Fruit fly (Drosophila melanogaster) whole organism, embryonic: Measurements from ENCODE around the gene Vps53.

Experiments
- BEAF-32 ChIP-seq: fragments of 200-800 bp; sonication (Bioruptor generic); optimal IDR thresholded peaks from 3 replicates; lab custom pipeline; 2017; ENCODE audit warnings: missing biosample characterization, missing genetic modification characterization, mild to moderate bottlenecking, moderate library complexity, missing genetic modification reagents
- CG14710 ChIP-seq: fragments of 200-800 bp; sonication (Bioruptor generic); optimal IDR thresholded peaks from 3 replicates; lab custom pipeline; 2019; ENCODE audit warnings: missing biosample characterization, mild to moderate bottlenecking, missing genetic modification characterization, moderate library complexity
- CG1602 ChIP-seq: fragments of 200-800 bp; sonication (Bioruptor generic); optimal IDR thresholded peaks from 3 replicates; lab custom pipeline; 2016; ENCODE audit warnings: missing biosample characterization, missing genetic modification characterization
- CG17359 ChIP-seq: fragments of 200-800 bp; sonication (Bioruptor generic); optimal IDR thresholded peaks from 3 replicates; lab custom pipeline; 2018; ENCODE audit warnings: missing biosample characterization, mild to moderate bottlenecking, missing genetic modification characterization, moderate library complexity
- CG18619 ChIP-seq: fragments of 200-800 bp; sonication (Bioruptor generic); optimal IDR thresholded peaks from 3 replicates; lab custom pipeline; 2017; ENCODE audit warnings: missing biosample characterization, mild to moderate bottlenecking, missing genetic modification characterization
- CG2129 ChIP-seq: fragments of 200-800 bp; sonication (Bioruptor generic); IDR thresholded peaks from 2 replicates; pipeline ENCODE4 v1.3.6; 2022; ENCODE audit warnings: missing biosample characterization, missing genetic modification characterization; ENCODE audit not compliant: partially characterized antibody
- CG30431 ChIP-seq: fragments of 200-800 bp; sonication (Bioruptor generic); optimal IDR thresholded peaks from 2 replicates; lab custom pipeline; 2017; ENCODE audit warnings: missing biosample characterization, missing genetic modification characterization
- CG34376 ChIP-seq: fragments of 200-800 bp; sonication (Bioruptor generic); optimal IDR thresholded peaks from 2 replicates; lab custom pipeline; 2018; ENCODE audit warnings: missing biosample characterization, mild to moderate bottlenecking, missing genetic modification characterization
- CG34422 ChIP-seq: fragments of 200-800 bp; sonication (Bioruptor generic); IDR thresholded peaks from 3 replicates; pipeline ENCODE4 v1.3.6; 2022; ENCODE audit warnings: missing biosample characterization, missing genetic modification characterization
- CG6791 ChIP-seq: fragments of 200-800 bp; sonication (Bioruptor generic); IDR thresholded peaks from 3 replicates; pipeline ENCODE4 v1.3.6; 2022; ENCODE audit warnings: missing biosample characterization, missing genetic modification characterization; ENCODE audit not compliant: partially characterized antibody
- CG7839 ChIP-seq: fragments of 200-800 bp; sonication (Bioruptor generic); optimal IDR thresholded peaks from 3 replicates; lab custom pipeline; 2018; ENCODE audit warnings: missing biosample characterization, mild to moderate bottlenecking, missing genetic modification characterization, moderate library complexity
- CG8388 ChIP-seq: fragments of 200-800 bp; sonication (Bioruptor generic); optimal IDR thresholded peaks from 2 replicates; lab custom pipeline; 2019; ENCODE audit warnings: missing biosample characterization, mild to moderate bottlenecking, missing genetic modification characterization, moderate library complexity
- CG8478 ChIP-seq: fragments of >200 bp; optimal IDR thresholded peaks from 2 replicates; lab custom pipeline; 2018
- CkIIα-i1 ChIP-seq: fragments of 200-800 bp; sonication (Bioruptor generic); IDR thresholded peaks from 2 replicates; pipeline ENCODE4 v1.3.6; 2022; ENCODE audit warnings: missing biosample characterization, missing genetic modification characterization
- CoRest ChIP-seq: fragments of 200-800 bp; sonication (Bioruptor generic); optimal IDR thresholded peaks from 3 replicates; lab custom pipeline; 2018; ENCODE audit warnings: missing biosample characterization, mild to moderate bottlenecking, missing genetic modification characterization, moderate library complexity
- Deaf1 ChIP-seq: fragments of 200-800 bp; optimal IDR thresholded peaks from 3 replicates; lab custom pipeline; 2019; ENCODE audit warnings: missing biosample characterization, mild to moderate bottlenecking, missing genetic modification characterization, moderate library complexity
- Dref ChIP-seq: fragments of 200-800 bp; sonication (Bioruptor generic); IDR thresholded peaks from 2 replicates; pipeline ENCODE4 v1.3.6; 2022; ENCODE audit warnings: missing biosample characterization, missing genetic modification characterization
- E2f1 ChIP-seq: fragments of 200-800 bp; sonication (Bioruptor generic); IDR thresholded peaks from 2 replicates; pipeline ENCODE4 v1.3.6; 2022; ENCODE audit warnings: missing biosample characterization, missing genetic modification characterization
- E2f2 ChIP-seq: fragments of 200-800 bp; sonication (Bioruptor generic); IDR thresholded peaks from 2 replicates; pipeline ENCODE4 v1.3.6; 2022; ENCODE audit warnings: missing biosample characterization, missing genetic modification characterization
- HLH4C ChIP-seq: fragments of 200-800 bp; sonication (Bioruptor generic); IDR thresholded peaks from 3 replicates; pipeline ENCODE4 v1.3.6; 2022; ENCODE audit warnings: missing biosample characterization, missing genetic modification characterization; ENCODE audit not compliant: partially characterized antibody
- HmgZ ChIP-seq: fragments of 200-800 bp; sonication (Bioruptor generic); optimal IDR thresholded peaks from 2 replicates; lab custom pipeline; 2018; ENCODE audit warnings: missing biosample characterization, mild to moderate bottlenecking, missing genetic modification characterization
- Lpt ChIP-seq: fragments of >200 bp; optimal IDR thresholded peaks from 2 replicates; lab custom pipeline; 2018; ENCODE audit warnings: missing biosample characterization, missing genetic modification characterization
- MTF-1 ChIP-seq: fragments of 200-800 bp; sonication (Bioruptor generic); optimal IDR thresholded peaks from 2 replicates; lab custom pipeline; 2018; ENCODE audit warnings: missing biosample characterization, mild to moderate bottlenecking, missing genetic modification characterization, borderline replicate concordance
- Med ChIP-seq: fragments of 200-800 bp; sonication (Bioruptor generic); peaks from one replicate; lab custom pipeline; 2016; ENCODE audit warnings: missing biosample characterization, missing genetic modification characterization, mild to moderate bottlenecking, inconsistent platforms, moderate library complexity
- Meics ChIP-seq: fragments of 200-800 bp; sonication (Bioruptor generic); optimal IDR thresholded peaks from 2 replicates; lab custom pipeline; 2017; ENCODE audit warnings: missing biosample characterization, mild to moderate bottlenecking, missing genetic modification characterization
- Nf-YB ChIP-seq: fragments of 200-800 bp; sonication (Bioruptor generic); optimal IDR thresholded peaks from 3 replicates; lab custom pipeline; 2019; ENCODE audit warnings: missing biosample characterization, mild to moderate bottlenecking, missing genetic modification characterization, moderate library complexity
- Rfx ChIP-seq: fragments of 200-800 bp; sonication (Bioruptor generic); IDR thresholded peaks from 2 replicates; pipeline ENCODE4 v1.3.6; 2022; ENCODE audit warnings: missing biosample characterization, missing genetic modification characterization
- Scr ChIP-seq: fragments of 200-800 bp; sonication (Bioruptor generic); IDR thresholded peaks from 2 replicates; pipeline ENCODE4 v1.3.6; 2022; ENCODE audit warnings: missing biosample characterization, missing genetic modification characterization; ENCODE audit not compliant: partially characterized antibody
- Sry-δ ChIP-seq: fragments of 200-800 bp; sonication (Bioruptor generic); optimal IDR thresholded peaks from 2 replicates; lab custom pipeline; 2016; ENCODE audit warnings: missing biosample characterization, missing genetic modification characterization
- Ssrp ChIP-seq: fragments of 200-800 bp; sonication (Bioruptor generic); optimal IDR thresholded peaks from 2 replicates; lab custom pipeline; 2018; ENCODE audit warnings: missing biosample characterization, mild to moderate bottlenecking, missing genetic modification characterization, moderate library complexity
- amos ChIP-seq: fragments of 200-800 bp; sonication (Bioruptor generic); IDR thresholded peaks from 2 replicates; pipeline ENCODE4 v1.3.6; 2022; ENCODE audit warnings: missing biosample characterization, missing genetic modification characterization; ENCODE audit not compliant: partially characterized antibody
- ara ChIP-seq: fragments of 200-800 bp; sonication (Bioruptor generic); IDR thresholded peaks from 2 replicates; pipeline ENCODE4 v1.3.6; 2022; ENCODE audit warnings: missing biosample characterization, missing genetic modification characterization
- bcd ChIP-seq: fragments of 200-800 bp; sonication (Bioruptor generic); optimal IDR thresholded peaks from 2 replicates; lab custom pipeline; 2017; ENCODE audit warnings: missing biosample characterization, mild to moderate bottlenecking, missing genetic modification characterization
- chinmo ChIP-seq: fragments of 200-800 bp; sonication (Bioruptor generic); IDR thresholded peaks from 4 replicates; pipeline ENCODE4 v1.3.6; 2022; ENCODE audit warnings: missing biosample characterization, missing genetic modification characterization; ENCODE audit not compliant: partially characterized antibody
- cwo ChIP-seq: fragments of 200-800 bp; sonication (Bioruptor generic); optimal IDR thresholded peaks from 3 replicates; lab custom pipeline; 2017; ENCODE audit warnings: missing biosample characterization, missing genetic modification characterization, mild to moderate bottlenecking, moderate library complexity, missing genetic modification reagents
- dpn ChIP-seq, 2 experiments: fragments of 200-800 bp; sonication (Bioruptor generic); optimal IDR thresholded peaks; 3 replicates each; lab custom pipeline; 2016; ENCODE audit warnings: missing biosample characterization in 2 of 2, missing genetic modification characterization in 2 of 2
- ems ChIP-seq: fragments of 200-800 bp; sonication (Bioruptor generic); optimal IDR thresholded peaks from 3 replicates; lab custom pipeline; 2016; ENCODE audit warnings: missing biosample characterization, missing genetic modification characterization
- ham ChIP-seq: fragments of 200-800 bp; sonication (Bioruptor generic); IDR thresholded peaks from 2 replicates; pipeline ENCODE4 v1.3.6; 2022; ENCODE audit warnings: missing biosample characterization, missing genetic modification characterization
- hb ChIP-seq: fragments of 200-800 bp; sonication (Bioruptor generic); IDR thresholded peaks from 3 replicates; pipeline ENCODE4 v1.3.6; 2022; ENCODE audit warnings: missing biosample characterization, missing genetic modification characterization; ENCODE audit not compliant: partially characterized antibody
- nom ChIP-seq: fragments of 200-800 bp; sonication (Bioruptor generic); optimal IDR thresholded peaks from 2 replicates; lab custom pipeline; 2017; ENCODE audit warnings: missing biosample characterization, missing genetic modification characterization, mild to moderate bottlenecking, moderate library complexity, missing genetic modification reagents
- pros ChIP-seq: fragments of 200-800 bp; sonication (Bioruptor generic); optimal IDR thresholded peaks from 3 replicates; lab custom pipeline; 2019; ENCODE audit warnings: missing biosample characterization, mild to moderate bottlenecking, missing genetic modification characterization, moderate library complexity
- stwl ChIP-seq: fragments of 200-800 bp; sonication (Bioruptor generic); optimal IDR thresholded peaks from 3 replicates; lab custom pipeline; 2018; ENCODE audit warnings: missing biosample characterization, mild to moderate bottlenecking, missing genetic modification characterization, moderate library complexity
- sug ChIP-seq: fragments of 200-800 bp; optimal IDR thresholded peaks from 2 replicates; lab custom pipeline; 2019; ENCODE audit warnings: missing biosample characterization, mild to moderate bottlenecking, missing genetic modification characterization, moderate library complexity
- tna ChIP-seq: fragments of 200-800 bp; sonication (Bioruptor generic); IDR thresholded peaks from 2 replicates; pipeline ENCODE4 v1.3.6; 2022; ENCODE audit warnings: missing biosample characterization, missing genetic modification characterization; ENCODE audit not compliant: partially characterized antibody
- twi ChIP-seq: fragments of 200-800 bp; optimal IDR thresholded peaks from 2 replicates; lab custom pipeline; 2019; ENCODE audit warnings: missing biosample characterization, mild to moderate bottlenecking, missing genetic modification characterization, moderate library complexity
- z ChIP-seq: fragments of 200-800 bp; sonication (Bioruptor generic); IDR thresholded peaks from 3 replicates; pipeline ENCODE4 v1.3.6; 2022; ENCODE audit warnings: missing biosample characterization, missing genetic modification characterization

The Vps53 gene

DNA sequence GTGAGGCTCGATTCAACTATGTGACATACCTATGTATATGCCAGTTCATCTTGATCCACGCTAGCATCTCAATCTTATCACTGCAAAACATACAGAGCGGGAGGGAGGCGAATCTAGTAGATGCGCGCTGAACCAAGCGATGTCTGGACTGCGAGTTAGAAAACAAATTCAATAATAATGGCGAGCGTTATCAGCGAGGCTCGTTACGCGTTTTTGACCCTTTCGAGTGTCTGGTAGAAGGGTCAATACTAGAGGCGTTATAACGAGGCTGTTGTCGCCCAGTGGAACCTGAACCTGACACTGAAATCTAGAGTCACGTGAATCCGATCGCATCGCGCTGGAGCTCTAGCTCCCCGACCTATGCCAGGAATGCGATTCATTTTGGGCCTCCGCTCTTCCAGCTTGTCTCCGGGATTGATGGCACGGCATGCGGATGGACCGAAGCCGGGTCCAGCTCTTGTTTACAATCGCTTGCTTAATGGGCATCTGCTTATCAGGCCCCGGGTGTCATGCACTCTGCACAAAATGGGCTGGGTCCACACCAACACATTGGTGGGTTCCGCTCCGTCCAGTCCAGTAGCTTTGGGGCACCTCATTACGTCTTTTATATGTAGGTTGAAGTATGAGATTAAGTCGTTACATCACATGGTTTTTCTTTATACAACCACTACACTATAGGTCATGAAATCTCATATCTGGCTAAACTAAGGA lies 3.7 kb upstream of the Vps53 start (continued):
- TF ChIP-seq Scr: no peak
- no peak for TF ChIP-seq HmgZ (tag; lab: Kevin White, UChicago)
- peak; percentile 28 for TF ChIP-seq Med
- no peak for TF ChIP-seq E2f1
- TF ChIP-seq CG1602 (GFP tag; lab: Kevin White, UChicago): no peak
- no peak for TF ChIP-seq Deaf1 (tag; lab: Kevin White, UChicago)
- TF ChIP-seq MTF-1 (GFP tag; lab: Kevin White, UChicago): no peak
- no peak for TF ChIP-seq BEAF-32
- no peak for TF ChIP-seq pros (GFP tag; lab: Kevin White, UChicago)
- TF ChIP-seq CG17359: no peak
- no peak for TF ChIP-seq CG30431 (GFP tag; lab: Kevin White, UChicago)
- no peak for TF ChIP-seq dpn (GFP tag; optimal IDR thresholded peaks at IDR 0.05; lab: Kevin White, UChicago)
- TF ChIP-seq CG18619 (GFP tag; lab: Kevin White, UChicago): no peak
- TF ChIP-seq ems (GFP tag; lab: Kevin White, UChicago): no peak
- no peak for TF ChIP-seq CkIIα-i1
- TF ChIP-seq CG34376: peak; percentile 91
- TF ChIP-seq Ssrp (tag; lab: Kevin White, UChicago): no peak
- no peak for TF ChIP-seq twi (tag; lab: Kevin White, UChicago)
- no peak for TF ChIP-seq Dref
- TF ChIP-seq Nf-YB (GFP tag; lab: Kevin White, UChicago): no peak
- TF ChIP-seq Rfx (GFP tag; lab: Robert Waterston, UW): no peak
- no peak for TF ChIP-seq CG7839 (tag; lab: Kevin White, UChicago)
- no peak for TF ChIP-seq CG8388
- peak; percentile 94 for TF ChIP-seq cwo (GFP tag; lab: Kevin White, UChicago)

DNA sequence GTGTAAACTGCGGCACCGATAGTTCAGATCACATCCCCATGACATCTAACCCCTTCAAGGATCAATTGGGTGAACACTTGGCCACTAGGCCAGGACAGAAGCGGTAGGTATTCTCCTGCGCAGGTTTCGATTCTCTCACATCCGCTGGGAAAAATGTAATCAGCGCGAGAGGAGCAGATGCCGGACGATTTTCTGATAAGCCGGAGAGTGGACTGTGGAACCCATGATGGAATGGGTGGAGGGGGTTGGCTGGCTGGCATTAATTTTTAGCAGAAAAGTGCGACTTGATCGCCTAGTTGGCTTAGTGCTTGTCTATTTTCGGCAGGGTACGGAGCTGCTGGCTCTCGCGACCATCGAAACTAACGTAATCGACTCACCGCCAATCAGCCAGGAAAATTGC lies 2.2 kb upstream of the Vps53 start, which contains the start of gene Tps1:
TSS of gene Tps1 (plus strand) at position 301 of the 400 bp plus-strand sequence.
- TF ChIP-seq nom (GFP tag; lab: Kevin White, UChicago) (peak; percentile 42), ham (GFP tag; lab: Robert Waterston, UW) (0 out of 2 replicates have a peak, but pooled peaks have one; percentile 12), sug (tag; lab: Kevin White, UChicago) (peak; percentile 6), CG34376 (peak; percentile 64), CG8478 (lab: Kevin White, UChicago) (no peak), z (GFP tag; lab: Robert Waterston, UW) (no peak)

DNA sequence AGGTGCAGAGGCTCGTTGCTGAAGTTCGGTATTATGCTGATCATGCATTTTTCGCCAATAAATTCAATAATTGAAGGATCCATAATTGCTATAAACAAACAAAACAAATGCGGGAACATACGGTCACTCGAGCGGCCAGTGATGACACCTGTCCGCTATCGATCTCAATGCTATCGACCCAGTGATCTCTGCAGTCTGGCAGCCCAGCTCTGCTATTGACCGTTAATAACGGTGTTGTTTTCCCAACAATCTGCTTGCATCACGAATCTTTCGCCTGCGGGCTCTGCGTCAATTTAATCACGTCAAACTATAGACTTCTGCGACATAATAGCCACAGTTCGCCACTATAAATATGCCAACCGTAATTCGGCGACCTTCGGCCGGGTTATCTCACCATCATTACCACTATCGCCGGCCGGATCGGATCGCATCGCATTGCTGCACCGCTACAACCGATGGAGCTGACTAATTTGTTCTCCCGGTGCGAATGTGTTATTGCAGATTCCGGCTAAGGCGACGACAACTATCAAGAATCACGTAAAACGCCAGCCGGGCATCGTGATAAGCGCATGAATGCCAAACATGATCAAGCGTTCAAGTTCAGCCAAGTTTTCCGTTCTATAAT lies 1.2 kb upstream of the Vps53 start, which contains the start of gene Psf2:
TSS of gene Psf2 (minus strand) at position 431 of the 625 bp plus-strand sequence.
- 0 out of 2 replicates have a peak, but pooled peaks have one; percentile 21 for TF ChIP-seq CG2129 (GFP tag; lab: Robert Waterston, UW)
- TF ChIP-seq CG6791 (GFP tag; lab: Robert Waterston, UW): peak; percentile 76
- no peak for TF ChIP-seq CkIIα-i1
- 0 out of 3 replicates have a peak, but pooled peaks have one; percentile 0 for TF ChIP-seq CG34422 (GFP tag; lab: Robert Waterston, UW)
- TF ChIP-seq bcd (GFP tag; lab: Kevin White, UChicago): no peak
- TF ChIP-seq E2f2: peak; percentile 71
- TF ChIP-seq chinmo (GFP tag; lab: Robert Waterston, UW): peak; percentile 75; the same call in 1 of the 4 replicates
- no peak for TF ChIP-seq ara (GFP tag; lab: Robert Waterston, UW)
- no peak for TF ChIP-seq hb (GFP tag; lab: Robert Waterston, UW)
- peak; percentile 90 for TF ChIP-seq Sry-δ
- peak; percentile 71 for TF ChIP-seq HLH4C (GFP tag; lab: Robert Waterston, UW)
- TF ChIP-seq Meics (GFP tag; lab: Kevin White, UChicago): no peak
- peak; percentile 51 for TF ChIP-seq CoRest (tag; lab: Kevin White, UChicago)
- TF ChIP-seq stwl (tag; lab: Kevin White, UChicago): peak; percentile 57
- TF ChIP-seq Lpt: no peak
- TF ChIP-seq tna (GFP tag; lab: Robert Waterston, UW): peak; percentile 47; the same call in 1 of the 2 replicates
- TF ChIP-seq CG14710 (tag; lab: Kevin White, UChicago): peak; percentile 26
- TF ChIP-seq amos (GFP tag; lab: Robert Waterston, UW): peak; percentile 71
